Worm (Caenorhabditis elegans): Measurements from ENCODE around the gene F43G6.10.

- no peak for TF ChIP-seq ama-1 (optimal IDR thresholded peaks at IDR 0.05)
- TF ChIP-seq fkh-6 (tag; optimal IDR thresholded peaks at IDR 0.05), result no peak
- TF ChIP-seq ceh-2 (tag; optimal IDR thresholded peaks at IDR 0.05), result no peak
- TF ChIP-seq hlh-30 (tag; optimal IDR thresholded peaks at IDR 0.05; ENCODE audit: insufficient read depth), result peak; percentile 29
- TF ChIP-seq dve-1 (tag; optimal IDR thresholded peaks at IDR 0.05), result no peak
- no peak for TF ChIP-seq nhr-232 (tag; optimal IDR thresholded peaks at IDR 0.05)
- TF ChIP-seq fkh-10 (GFP tag; optimal IDR thresholded peaks at IDR 0.05), result no peak
- no peak for TF ChIP-seq unc-55 (GFP tag; optimal IDR thresholded peaks at IDR 0.05)
- no peak for TF ChIP-seq ceh-24 (tag; optimal IDR thresholded peaks at IDR 0.05)
Observed at ce11 chrII:11777893-11778480, 31.2 kb upstream of the F43G6.10 start, which contains the start of the genes patr-1 and dna-2.
